Worm (Caenorhabditis elegans) whole organism, mixed stage, embryonic: Measurements from ENCODE around the gene asna-1.

ENCODE experiments used
- M03D4.4 ChIP-seq: sonication (generic microtip); optimal IDR thresholded peaks from 2 replicates; lab custom pipeline; 2017; ENCODE audit warnings: mild to moderate bottlenecking, missing genetic modification characterization, missing compliant biosample characterization
- bed-3 ChIP-seq: fragments of 200-800 bp; sonication (Bioruptor generic); optimal IDR thresholded peaks from 3 replicates; lab custom pipeline; 2018; ENCODE audit warnings: mild to moderate bottlenecking, missing genetic modification characterization, moderate library complexity, missing compliant biosample characterization
- blmp-1 ChIP-seq: fragments of 150-350 bp; optimal IDR thresholded peaks from 2 replicates; lab custom pipeline; 2014; ENCODE audit warnings: missing biosample characterization, missing genetic modification characterization
- ceh-39 ChIP-seq: fragments of 150-350 bp; optimal IDR thresholded peaks from 2 replicates; lab custom pipeline; 2014; ENCODE audit warnings: missing biosample characterization, missing genetic modification characterization
- ceh-43 ChIP-seq: fragments of 200-800 bp; sonication (Bioruptor generic); optimal IDR thresholded peaks from 2 replicates; lab custom pipeline; 2018; ENCODE audit warnings: mild to moderate bottlenecking, missing genetic modification characterization, moderate library complexity, missing compliant biosample characterization
- ceh-83 ChIP-seq: fragments of 200-800 bp; sonication (Bioruptor generic); optimal IDR thresholded peaks from 2 replicates; lab custom pipeline; 2018; ENCODE audit warnings: mild to moderate bottlenecking, missing genetic modification characterization, missing compliant biosample characterization
- ces-1 ChIP-seq: fragments of 150-350 bp; optimal IDR thresholded peaks from 2 replicates; lab custom pipeline; 2014; ENCODE audit warnings: missing biosample characterization, missing genetic modification reagents, missing genetic modification characterization
- cnd-1 ChIP-seq: fragments of 200-800 bp; sonication (Bioruptor generic); optimal IDR thresholded peaks from 2 replicates; lab custom pipeline; 2018; ENCODE audit warnings: mild to moderate bottlenecking, missing genetic modification characterization, missing compliant biosample characterization
- drap-1 ChIP-seq: fragments of 200-800 bp; sonication (Bioruptor generic); optimal IDR thresholded peaks from 3 replicates; lab custom pipeline; 2018; ENCODE audit warnings: mild to moderate bottlenecking, missing genetic modification characterization, missing compliant biosample characterization
- elt-1 ChIP-seq: sonication (generic microtip); optimal IDR thresholded peaks from 2 replicates; lab custom pipeline; 2017; ENCODE audit warnings: missing genetic modification characterization, mild to moderate bottlenecking, missing compliant biosample characterization, antibody characterized with exemption, moderate library complexity, borderline replicate concordance; ENCODE audit not compliant: insufficient read depth
- elt-3 ChIP-seq: fragments of 150-350 bp; optimal IDR thresholded peaks from 2 replicates; lab custom pipeline; 2014; ENCODE audit warnings: missing biosample characterization, missing genetic modification characterization
- flh-1 ChIP-seq: fragments of 200-800 bp; sonication (Bioruptor generic); optimal IDR thresholded peaks from 2 replicates; lab custom pipeline; 2018; ENCODE audit warnings: mild to moderate bottlenecking, missing genetic modification characterization, moderate library complexity, missing compliant biosample characterization
- ham-2 ChIP-seq: fragments of 200-800 bp; sonication (Bioruptor generic); optimal IDR thresholded peaks from 2 replicates; lab custom pipeline; 2018; ENCODE audit warnings: mild to moderate bottlenecking, missing genetic modification characterization, missing compliant biosample characterization
- hlh-1 ChIP-seq: fragments of 150-350 bp; optimal IDR thresholded peaks from 2 replicates; lab custom pipeline; 2014; ENCODE audit warnings: missing biosample characterization, missing genetic modification reagents, missing genetic modification characterization
- lin-13 ChIP-seq: fragments of 150-350 bp; optimal IDR thresholded peaks from 2 replicates; lab custom pipeline; 2014; ENCODE audit warnings: missing biosample characterization, missing genetic modification characterization
- lin-32 ChIP-seq: fragments of 200-800 bp; sonication (Bioruptor generic); optimal IDR thresholded peaks from 2 replicates; lab custom pipeline; 2018; ENCODE audit warnings: mild to moderate bottlenecking, missing genetic modification characterization, missing compliant biosample characterization
- lsy-2 ChIP-seq: fragments of 150-350 bp; optimal IDR thresholded peaks from 2 replicates; lab custom pipeline; 2014; ENCODE audit warnings: missing biosample characterization, missing genetic modification characterization
- mab-5 ChIP-seq: fragments of 150-350 bp; optimal IDR thresholded peaks from 2 replicates; lab custom pipeline; 2014; ENCODE audit warnings: missing biosample characterization, missing genetic modification characterization
- mep-1 ChIP-seq: fragments of 150-350 bp; optimal IDR thresholded peaks from 2 replicates; lab custom pipeline; 2017; ENCODE audit warnings: missing biosample characterization, missing genetic modification reagents, missing genetic modification characterization, inconsistent platforms
- mls-2 ChIP-seq: sonication (generic microtip); optimal IDR thresholded peaks from 2 replicates; lab custom pipeline; 2016; ENCODE audit warnings: mild to moderate bottlenecking, missing genetic modification characterization, moderate library complexity, missing compliant biosample characterization
- nhr-12 ChIP-seq: fragments of 150-350 bp; optimal IDR thresholded peaks from 2 replicates; lab custom pipeline; 2014; ENCODE audit warnings: missing biosample characterization, missing genetic modification characterization
- nhr-2 ChIP-seq: fragments of 150-350 bp; optimal IDR thresholded peaks from 2 replicates; lab custom pipeline; 2014; ENCODE audit warnings: missing biosample characterization, missing genetic modification characterization
- nhr-237 ChIP-seq: fragments of 150-350 bp; optimal IDR thresholded peaks from 2 replicates; lab custom pipeline; 2014; ENCODE audit warnings: missing biosample characterization, missing genetic modification characterization
- nhr-28 ChIP-seq: fragments of 150-350 bp; optimal IDR thresholded peaks from 2 replicates; lab custom pipeline; 2014; ENCODE audit warnings: missing biosample characterization, missing genetic modification characterization
- nhr-76 ChIP-seq: sonication (generic microtip); optimal IDR thresholded peaks from 2 replicates; lab custom pipeline; 2017; ENCODE audit warnings: missing biosample characterization, missing genetic modification characterization
- pha-4 ChIP-seq: fragments of 150-350 bp; optimal IDR thresholded peaks from 2 replicates; lab custom pipeline; 2018; ENCODE audit warnings: missing biosample characterization, missing genetic modification reagents, missing genetic modification characterization
- sem-2 ChIP-seq: fragments of 200-800 bp; sonication (Bioruptor generic); optimal IDR thresholded peaks from 2 replicates; lab custom pipeline; 2018; ENCODE audit warnings: mild to moderate bottlenecking, missing genetic modification characterization, missing compliant biosample characterization
- sptf-1 ChIP-seq: sonication (generic microtip); optimal IDR thresholded peaks from 2 replicates; lab custom pipeline; 2017; ENCODE audit warnings: mild to moderate bottlenecking, missing genetic modification characterization, moderate library complexity, missing compliant biosample characterization
- tbx-8 ChIP-seq: fragments of 200-800 bp; sonication (Bioruptor generic); optimal IDR thresholded peaks from 2 replicates; lab custom pipeline; 2018; ENCODE audit warnings: mild to moderate bottlenecking, missing genetic modification characterization, moderate library complexity, missing compliant biosample characterization
- unc-120 ChIP-seq: sonication (generic microtip); optimal IDR thresholded peaks from 2 replicates; lab custom pipeline; 2017; ENCODE audit warnings: missing genetic modification characterization, missing compliant biosample characterization; ENCODE audit not compliant: poor library complexity, severe bottlenecking
- unc-62 ChIP-seq: fragments of 150-350 bp; optimal IDR thresholded peaks from 2 replicates; lab custom pipeline; 2014; ENCODE audit warnings: missing biosample characterization, missing genetic modification reagents, missing genetic modification characterization
- zip-8 ChIP-seq: fragments of 150-350 bp; optimal IDR thresholded peaks from 2 replicates; lab custom pipeline; 2014; ENCODE audit warnings: missing biosample characterization, missing genetic modification characterization
- ztf-11 ChIP-seq: fragments of 150-350 bp; optimal IDR thresholded peaks from 2 replicates; lab custom pipeline; 2014; ENCODE audit warnings: missing biosample characterization, missing genetic modification characterization

The asna-1 gene

ce11 chrIII:8866038-8866437, 28.8 kb upstream of the asna-1 start:
- TF ChIP-seq lsy-2 (tag; lab: Kevin White, UChicago) (no peak), mls-2 (tag; lab: Kevin White, UChicago) (no peak), elt-3 (tag; lab: Kevin White, UChicago) (no peak), M03D4.4 (no peak), nhr-237 (no peak)

ce11 chrIII:8866983-8867842, 27.7 kb upstream of the asna-1 start:
- TF ChIP-seq hlh-1 (tag; lab: Kevin White, UChicago) (peak; percentile 79), sptf-1 (no peak), cnd-1 (no peak), lsy-2 (tag; lab: Kevin White, UChicago) (no peak), bed-3 (GFP tag; lab: Kevin White, UChicago) (no peak), mab-5 (tag; lab: Kevin White, UChicago) (no peak), ceh-39 (no peak), nhr-28 (tag; lab: Kevin White, UChicago) (no peak), mep-1 (no peak)

- TF ChIP-seq flh-1, result no peak
- TF ChIP-seq nhr-12, result no peak
- TF ChIP-seq ceh-43 (GFP tag; lab: Kevin White, UChicago), result no peak
- no peak for TF ChIP-seq bed-3 (GFP tag; lab: Kevin White, UChicago)
- TF ChIP-seq tbx-8 (GFP tag; lab: Kevin White, UChicago), result no peak
- TF ChIP-seq ceh-83 (GFP tag; lab: Kevin White, UChicago), result no peak
- TF ChIP-seq elt-3 (tag; lab: Kevin White, UChicago), result no peak
Observed at ce11 chrIII:8867922-8868655, 26.8 kb upstream of the asna-1 start.

- TF ChIP-seq elt-3 (tag; lab: Kevin White, UChicago) (no peak), lin-32 (GFP tag; lab: Kevin White, UChicago) (no peak), ztf-11 (tag; lab: Kevin White, UChicago) (no peak), flh-1 (no peak), sptf-1 (no peak)
Observed at ce11 chrIII:8869663-8870062, 25.2 kb upstream of the asna-1 start.

ce11 chrIII:8873045-8873457, 21.8 kb upstream of the asna-1 start:
- TF ChIP-seq blmp-1 (tag; lab: Kevin White, UChicago) (no peak), unc-62 (GFP tag; lab: Kevin White, UChicago) (peak; percentile 14), cnd-1 (peak; percentile 85), lin-13 (tag; lab: Kevin White, UChicago) (peak; percentile 26), drap-1 (GFP tag; lab: Kevin White, UChicago) (no peak), ham-2 (peak; percentile 55), mls-2 (tag; lab: Kevin White, UChicago) (peak; percentile 68), pha-4 (tag; lab: Kevin White, UChicago) (no peak), nhr-12 (no peak), nhr-28 (tag; lab: Kevin White, UChicago) (no peak), elt-3 (tag; lab: Kevin White, UChicago) (no peak), mep-1 (no peak), ces-1 (GFP tag; lab: Kevin White, UChicago) (peak; percentile 87)

- TF ChIP-seq elt-3 (tag; lab: Kevin White, UChicago) (no peak), mls-2 (tag; lab: Kevin White, UChicago) (peak; percentile 85), tbx-8 (GFP tag; lab: Kevin White, UChicago) (peak; percentile 71), sptf-1 (peak; percentile 60), zip-8 (tag; lab: Kevin White, UChicago) (no peak), nhr-2 (tag; lab: Kevin White, UChicago) (peak; percentile 21), ceh-83 (GFP tag; lab: Kevin White, UChicago) (no peak), ceh-43 (GFP tag; lab: Kevin White, UChicago) (peak; percentile 23), sem-2 (no peak), unc-62 (GFP tag; lab: Kevin White, UChicago) (peak; percentile 91), blmp-1 (tag; lab: Kevin White, UChicago) (no peak), drap-1 (GFP tag; lab: Kevin White, UChicago) (peak; percentile 74), pha-4 (tag; lab: Kevin White, UChicago) (peak; percentile 20), ces-1 (GFP tag; lab: Kevin White, UChicago) (peak; percentile 23), flh-1 (peak; percentile 34), mep-1 (peak; percentile 87), nhr-76 (tag; lab: Kevin White, UChicago) (no peak), nhr-237 (peak; percentile 19), elt-1 (tag; lab: Kevin White, UChicago) (no peak), ztf-11 (tag; lab: Kevin White, UChicago) (peak; percentile 57), unc-120 (peak; percentile 100), ceh-39 (peak; percentile 42), nhr-12 (peak; percentile 67), lsy-2 (tag; lab: Kevin White, UChicago) (peak; percentile 33), bed-3 (GFP tag; lab: Kevin White, UChicago) (no peak)
Observed at ce11 chrIII:8873990-8874668, 20.8 kb upstream of the asna-1 start.
